Fruit fly (Drosophila melanogaster) whole organism, embryonic: Measurements from ENCODE around the gene kraken.

Source experiments
- Asciz ChIP-seq: fragments of 200-800 bp; sonication (Bioruptor generic); optimal IDR thresholded peaks from 2 replicates; lab custom pipeline; 2017; ENCODE audit warnings: missing biosample characterization, mild to moderate bottlenecking, missing genetic modification characterization, missing genetic modification reagents
- CG10462 ChIP-seq: fragments of 200-800 bp; sonication (Bioruptor generic); optimal IDR thresholded peaks from 2 replicates; lab custom pipeline; 2016; ENCODE audit warnings: missing biosample characterization, missing genetic modification characterization
- CG10565 ChIP-seq: fragments of 200-800 bp; sonication (Bioruptor generic); optimal IDR thresholded peaks from 3 replicates; lab custom pipeline; 2016; ENCODE audit warnings: missing biosample characterization, mild to moderate bottlenecking, missing genetic modification characterization
- CG10654 ChIP-seq: fragments of 200-800 bp; sonication (Bioruptor generic); optimal IDR thresholded peaks from 2 replicates; lab custom pipeline; 2016; ENCODE audit warnings: missing biosample characterization, missing genetic modification characterization
- CG12744 ChIP-seq: fragments of 200-800 bp; sonication (Bioruptor generic); optimal IDR thresholded peaks from 2 replicates; lab custom pipeline; 2016; ENCODE audit warnings: missing biosample characterization, missing genetic modification characterization
- CG12769 ChIP-seq: fragments of 200-800 bp; sonication (Bioruptor generic); optimal IDR thresholded peaks from 2 replicates; lab custom pipeline; 2019; ENCODE audit warnings: missing biosample characterization, mild to moderate bottlenecking, missing genetic modification characterization, moderate library complexity
- CG14441 ChIP-seq: fragments of 200-800 bp; sonication (Bioruptor generic); IDR thresholded peaks from 2 replicates; pipeline ENCODE4 v1.3.6; 2022; ENCODE audit warnings: missing biosample characterization, missing genetic modification characterization
- CG15514 ChIP-seq: fragments of 200-800 bp; sonication (Bioruptor generic); optimal IDR thresholded peaks from 3 replicates; lab custom pipeline; 2017; ENCODE audit warnings: missing biosample characterization, missing genetic modification characterization, mild to moderate bottlenecking, moderate library complexity, missing genetic modification reagents
- CG15601 ChIP-seq: fragments of 200-800 bp; sonication (Bioruptor generic); optimal IDR thresholded peaks from 3 replicates; lab custom pipeline; 2019; ENCODE audit warnings: missing biosample characterization, mild to moderate bottlenecking, missing genetic modification characterization, moderate library complexity
- CG15696 ChIP-seq: fragments of 200-800 bp; sonication (Bioruptor generic); optimal IDR thresholded peaks from 2 replicates; lab custom pipeline; 2019; ENCODE audit warnings: missing biosample characterization, mild to moderate bottlenecking, missing genetic modification characterization, moderate library complexity
- CG16813 ChIP-seq: fragments of 200-800 bp; sonication (Bioruptor generic); IDR thresholded peaks from 3 replicates; pipeline ENCODE4 v1.3.6; 2022; ENCODE audit warnings: missing biosample characterization, missing genetic modification characterization; ENCODE audit not compliant: partially characterized antibody
- CG18619 ChIP-seq: fragments of 200-800 bp; sonication (Bioruptor generic); optimal IDR thresholded peaks from 3 replicates; lab custom pipeline; 2017; ENCODE audit warnings: missing biosample characterization, mild to moderate bottlenecking, missing genetic modification characterization
- CG2129 ChIP-seq: fragments of 200-800 bp; sonication (Bioruptor generic); IDR thresholded peaks from 2 replicates; pipeline ENCODE4 v1.3.6; 2022; ENCODE audit warnings: missing biosample characterization, missing genetic modification characterization; ENCODE audit not compliant: partially characterized antibody
- CG31441 ChIP-seq: fragments of 200-800 bp; sonication (Bioruptor generic); IDR thresholded peaks from 2 replicates; pipeline ENCODE4 v1.3.6; 2022; ENCODE audit warnings: missing biosample characterization, missing genetic modification characterization
- CG34376 ChIP-seq: fragments of 200-800 bp; sonication (Bioruptor generic); optimal IDR thresholded peaks from 2 replicates; lab custom pipeline; 2018; ENCODE audit warnings: missing biosample characterization, mild to moderate bottlenecking, missing genetic modification characterization
- CG42726 ChIP-seq: fragments of 200-800 bp; sonication (Bioruptor generic); IDR thresholded peaks from 2 replicates; pipeline ENCODE4 v1.3.6; 2022; ENCODE audit warnings: missing biosample characterization, missing genetic modification characterization; ENCODE audit not compliant: partially characterized antibody
- CG6765 ChIP-seq: fragments of 200-800 bp; sonication (Bioruptor generic); optimal IDR thresholded peaks from 3 replicates; lab custom pipeline; 2017; ENCODE audit warnings: missing biosample characterization, mild to moderate bottlenecking, missing genetic modification characterization
- CG7839 ChIP-seq: fragments of 200-800 bp; sonication (Bioruptor generic); optimal IDR thresholded peaks from 3 replicates; lab custom pipeline; 2018; ENCODE audit warnings: missing biosample characterization, mild to moderate bottlenecking, missing genetic modification characterization, moderate library complexity
- CG9437 ChIP-seq: fragments of 200-800 bp; sonication (Bioruptor generic); optimal IDR thresholded peaks from 2 replicates; lab custom pipeline; 2018; ENCODE audit warnings: missing biosample characterization, mild to moderate bottlenecking, missing genetic modification characterization
- CG9932 ChIP-seq: fragments of 200-800 bp; sonication (Bioruptor generic); IDR thresholded peaks from 2 replicates; pipeline ENCODE4 v1.3.6; 2022; ENCODE audit warnings: missing biosample characterization, missing genetic modification characterization
- Camta ChIP-seq: fragments of 200-800 bp; sonication (Bioruptor generic); optimal IDR thresholded peaks from 2 replicates; lab custom pipeline; 2016; ENCODE audit warnings: missing biosample characterization, missing genetic modification characterization
- CoRest ChIP-seq: fragments of 200-800 bp; sonication (Bioruptor generic); optimal IDR thresholded peaks from 3 replicates; lab custom pipeline; 2018; ENCODE audit warnings: missing biosample characterization, mild to moderate bottlenecking, missing genetic modification characterization, moderate library complexity
- Dip3 ChIP-seq: fragments of 200-800 bp; sonication (Bioruptor generic); optimal IDR thresholded peaks from 3 replicates; lab custom pipeline; 2016; ENCODE audit warnings: missing biosample characterization, missing genetic modification characterization
- Doc2 ChIP-seq: fragments of 200-800 bp; sonication (Bioruptor generic); IDR thresholded peaks from 2 replicates; pipeline ENCODE4 v1.3.6; 2022; ENCODE audit warnings: missing biosample characterization, missing genetic modification characterization
- Dp ChIP-seq: fragments of 200-800 bp; sonication (Bioruptor generic); optimal IDR thresholded peaks from 2 replicates; lab custom pipeline; 2018; ENCODE audit warnings: missing biosample characterization, mild to moderate bottlenecking, missing genetic modification characterization, moderate library complexity
- Ets65A ChIP-seq: fragments of 200-800 bp; sonication (Bioruptor generic); peaks from one replicate; lab custom pipeline; 2016; ENCODE audit warnings: missing biosample characterization, missing genetic modification characterization
- Fer3 ChIP-seq: fragments of 200-800 bp; sonication (Bioruptor generic); optimal IDR thresholded peaks from 2 replicates; lab custom pipeline; 2018; ENCODE audit warnings: missing biosample characterization, mild to moderate bottlenecking, missing genetic modification characterization, moderate library complexity
- Hmx ChIP-seq: fragments of 200-800 bp; sonication (Bioruptor generic); optimal IDR thresholded peaks from 2 replicates; lab custom pipeline; 2016; ENCODE audit warnings: missing biosample characterization, missing genetic modification characterization
- Optix ChIP-seq: fragments of 200-800 bp; sonication (Bioruptor generic); IDR thresholded peaks from 3 replicates; pipeline ENCODE4 v1.3.6; 2022; ENCODE audit warnings: missing biosample characterization, missing genetic modification characterization
- PHDP ChIP-seq: fragments of 200-800 bp; sonication (Bioruptor generic); optimal IDR thresholded peaks from 3 replicates; lab custom pipeline; 2018; ENCODE audit warnings: missing biosample characterization, mild to moderate bottlenecking, missing genetic modification characterization, moderate library complexity
- Poxn ChIP-seq: fragments of 200-800 bp; sonication (Bioruptor generic); IDR thresholded peaks from 2 replicates; pipeline ENCODE4 v1.3.6; 2022; ENCODE audit warnings: missing biosample characterization, missing genetic modification characterization
- br ChIP-seq: fragments of >200 bp; optimal IDR thresholded peaks from 2 replicates; lab custom pipeline; 2017
- corto ChIP-seq: fragments of 200-800 bp; sonication (Bioruptor generic); optimal IDR thresholded peaks from 2 replicates; lab custom pipeline; 2016; ENCODE audit warnings: missing biosample characterization, mild to moderate bottlenecking, missing genetic modification characterization, moderate library complexity
- disco-r ChIP-seq: fragments of 200-800 bp; sonication (Bioruptor generic); optimal IDR thresholded peaks from 2 replicates; lab custom pipeline; 2016; ENCODE audit warnings: missing biosample characterization, missing genetic modification characterization
- ftz-f1 ChIP-seq: fragments of 200-800 bp; sonication (Bioruptor generic); optimal IDR thresholded peaks from 2 replicates; lab custom pipeline; 2016; ENCODE audit warnings: missing biosample characterization, missing genetic modification characterization
- h ChIP-seq: fragments of >200 bp; optimal IDR thresholded peaks from 2 replicates; lab custom pipeline; 2017
- hb ChIP-seq: fragments of 200-800 bp; sonication (Bioruptor generic); IDR thresholded peaks from 3 replicates; pipeline ENCODE4 v1.3.6; 2022; ENCODE audit warnings: missing biosample characterization, missing genetic modification characterization; ENCODE audit not compliant: partially characterized antibody
- jigr1 ChIP-seq: fragments of 200-800 bp; sonication (Bioruptor generic); IDR thresholded peaks from 3 replicates; pipeline ENCODE4 v1.3.6; 2022; ENCODE audit warnings: missing biosample characterization, missing genetic modification characterization
- lmd ChIP-seq: fragments of 200-800 bp; sonication (Bioruptor generic); IDR thresholded peaks from 2 replicates; pipeline ENCODE4 v1.3.6; 2022; ENCODE audit warnings: missing biosample characterization, missing genetic modification characterization
- maf-S ChIP-seq: fragments of 200-800 bp; sonication (Bioruptor generic); optimal IDR thresholded peaks from 2 replicates; lab custom pipeline; 2016; ENCODE audit warnings: missing biosample characterization, missing genetic modification characterization
- nmo ChIP-seq: fragments of 200-800 bp; sonication (Bioruptor generic); optimal IDR thresholded peaks from 2 replicates; lab custom pipeline; 2018; ENCODE audit warnings: missing biosample characterization, mild to moderate bottlenecking, missing genetic modification characterization, moderate library complexity
- pan ChIP-seq, 4 experiments: fragments of >200 bp in 3 of 4; fragments of 200-800 bp in 1 of 4; sonication (Bioruptor generic) in 1 of 4; optimal IDR thresholded peaks in 3 of 4; IDR thresholded peaks in 1 of 4; 2 replicates each; pipeline versions ENCODE4 v1.3.6 to Lab custom; 2017 to 2022; ENCODE audit warnings: missing biosample characterization in 2 of 4, missing genetic modification characterization in 2 of 4, mixed read lengths in 1 of 4
- phol ChIP-seq: fragments of 200-800 bp; sonication (Bioruptor generic); optimal IDR thresholded peaks from 3 replicates; lab custom pipeline; 2018; ENCODE audit warnings: missing biosample characterization, mild to moderate bottlenecking, missing genetic modification characterization, moderate library complexity
- sim ChIP-seq: fragments of 200-800 bp; sonication (Bioruptor generic); IDR thresholded peaks from 2 replicates; pipeline ENCODE4 v1.3.6; 2022; ENCODE audit warnings: missing biosample characterization, missing genetic modification characterization
- sna ChIP-seq: fragments of 200-800 bp; sonication (Bioruptor generic); IDR thresholded peaks from 2 replicates; pipeline ENCODE4 v1.3.6; 2022; ENCODE audit warnings: missing biosample characterization, missing genetic modification characterization; ENCODE audit not compliant: partially characterized antibody
- sug ChIP-seq: fragments of 200-800 bp; optimal IDR thresholded peaks from 2 replicates; lab custom pipeline; 2019; ENCODE audit warnings: missing biosample characterization, mild to moderate bottlenecking, missing genetic modification characterization, moderate library complexity
- trh ChIP-seq: fragments of 200-800 bp; sonication (Bioruptor generic); optimal IDR thresholded peaks from 2 replicates; lab custom pipeline; 2016; ENCODE audit warnings: missing biosample characterization, missing genetic modification characterization
- wor ChIP-seq: fragments of 200-800 bp; sonication (Bioruptor generic); IDR thresholded peaks from 2 replicates; pipeline ENCODE4 v1.3.6; 2022; ENCODE audit warnings: missing biosample characterization, missing genetic modification characterization
- zfh1 ChIP-seq: fragments of 200-800 bp; sonication (Bioruptor generic); IDR thresholded peaks from 3 replicates; pipeline ENCODE4 v1.3.6; 2022; ENCODE audit warnings: missing biosample characterization, missing genetic modification characterization

The kraken gene

dm6 chr2L:870749-871418 lies 18.3 kb downstream of the kraken start (continued):
- TF ChIP-seq hb (no peak), corto (GFP tag; lab: Kevin White, UChicago) (no peak), CG10654 (GFP tag; lab: Kevin White, UChicago) (peak; percentile 60), CG42726 (no peak), CG14441 (GFP tag; lab: Robert Waterston, UW) (peak; percentile 74), CG9932 (GFP tag; lab: Robert Waterston, UW) (peak; percentile 78), CG31441 (GFP tag; lab: Robert Waterston, UW) (peak; percentile 47), ftz-f1 (GFP tag; lab: Kevin White, UChicago) (no peak), CG12744 (GFP tag; lab: Kevin White, UChicago) (peak; percentile 8), CG18619 (GFP tag; lab: Kevin White, UChicago) (peak; percentile 64), br (lab: Kevin White, UChicago) (no peak), sna (GFP tag; lab: Robert Waterston, UW) (0 out of 2 replicates have a peak, but pooled peaks have one; percentile 26), jigr1 (GFP tag; lab: Robert Waterston, UW) (no peak), sim (GFP tag; lab: Robert Waterston, UW) (no peak), CG15514 (GFP tag; lab: Kevin White, UChicago) (peak; percentile 73), CG16813 (GFP tag; lab: Robert Waterston, UW) (peak; percentile 37; the same call in 1 of the 3 replicates), phol (tag; lab: Kevin White, UChicago) (peak; percentile 99), disco-r (GFP tag; lab: Kevin White, UChicago) (peak; percentile 39), CG10565 (GFP tag; lab: Kevin White, UChicago) (no peak), PHDP (tag; lab: Kevin White, UChicago) (peak; percentile 50), Hmx (GFP tag; lab: Kevin White, UChicago) (no peak), CG15601 (tag; lab: Kevin White, UChicago) (peak; percentile 55), nmo (GFP tag; lab: Kevin White, UChicago) (peak; percentile 68), Dip3 (peak; percentile 62), Asciz (GFP tag; lab: Kevin White, UChicago) (no peak), CG2129 (GFP tag; lab: Robert Waterston, UW) (no peak), Doc2 (no peak; the same call in 1 of the 2 replicates), CG34376 (no peak), Camta (peak; percentile 73), zfh1 (GFP tag; lab: Robert Waterston, UW) (peak; percentile 76), Fer3 (tag; lab: Kevin White, UChicago) (peak; percentile 48), Optix (GFP tag; lab: Robert Waterston, UW) (peak; percentile 66), h (no peak), trh (GFP tag; lab: Kevin White, UChicago) (peak; percentile 13), CG9437 (GFP tag; lab: Kevin White, UChicago) (peak; percentile 75), Poxn (GFP tag; lab: Robert Waterston, UW) (no peak), wor (GFP tag; lab: Robert Waterston, UW) (no peak), pan (optimal IDR thresholded peaks at IDR 0.05; lab: Kevin White, UChicago) (no peak), pan (GFP tag; optimal IDR thresholded peaks at IDR 0.05 in 1 of 2, IDR thresholded peaks at IDR 0.05 in 1 of 2) (peak in 1 of 2 experiments; percentile 78), lmd (GFP tag; lab: Robert Waterston, UW) (peak; percentile 59), maf-S (GFP tag; lab: Kevin White, UChicago) (peak; percentile 29), sug (tag; lab: Kevin White, UChicago) (peak; percentile 65), CG12769 (tag; lab: Kevin White, UChicago) (peak; percentile 63), CG7839 (peak; percentile 59), CoRest (tag; lab: Kevin White, UChicago) (peak; percentile 76), CG6765 (peak; percentile 67), CG15696 (peak; percentile 51), Dp (no peak), Ets65A (GFP tag; lab: Kevin White, UChicago) (peak; percentile 94), CG10462 (GFP tag; lab: Kevin White, UChicago) (peak; percentile 31)
